Worm (Caenorhabditis elegans) whole organism, young adult: ENCODE results near the gene R02D5.3.

Experiments
- aptf-2 ChIP-seq: fragments of 200-800 bp; sonication (Bioruptor generic); conservative IDR thresholded peaks from 2 replicates; pipeline ENCODE4 v1.3.6; 2022; ENCODE audit warnings: missing genetic modification reagents, missing genetic modification characterization, missing compliant biosample characterization
- dpl-1 ChIP-seq: fragments of 150-350 bp; optimal IDR thresholded peaks from 2 replicates; lab custom pipeline; 2014; ENCODE audit warnings: missing biosample characterization, missing genetic modification reagents, missing genetic modification characterization
- unc-130 ChIP-seq: sonication (generic microtip); optimal IDR thresholded peaks from 2 replicates; lab custom pipeline; 2016; ENCODE audit warnings: missing genetic modification reagents, missing genetic modification characterization, missing compliant biosample characterization

DNA sequence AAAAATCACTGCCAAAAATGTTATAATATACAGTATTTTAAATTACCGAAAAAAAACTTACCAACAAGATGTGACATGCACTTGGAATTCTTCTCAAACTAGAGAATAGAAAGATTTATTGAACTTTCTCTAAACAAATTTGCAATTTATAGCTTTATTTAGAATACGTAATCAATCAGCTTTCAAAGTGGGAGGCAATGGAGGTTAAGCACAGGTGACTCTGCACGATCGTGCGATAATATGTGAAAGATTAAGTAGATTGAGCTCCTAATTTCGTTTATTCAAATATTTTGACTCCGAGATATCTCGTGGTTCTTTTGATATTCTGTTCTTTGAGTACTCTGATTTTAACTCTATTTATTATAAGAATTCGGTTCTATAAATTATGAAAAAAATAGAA, 35.0 kb downstream of the R02D5.3 start, which contains the start of gene R02D5.6:
- TF ChIP-seq unc-130 (GFP tag; lab: Kevin White, UChicago) (no peak), aptf-2 (GFP tag; lab: Robert Waterston, UW) (no peak), dpl-1 (GFP tag; lab: Kevin White, UChicago) (no peak)
